In the genomic region with DNA sequence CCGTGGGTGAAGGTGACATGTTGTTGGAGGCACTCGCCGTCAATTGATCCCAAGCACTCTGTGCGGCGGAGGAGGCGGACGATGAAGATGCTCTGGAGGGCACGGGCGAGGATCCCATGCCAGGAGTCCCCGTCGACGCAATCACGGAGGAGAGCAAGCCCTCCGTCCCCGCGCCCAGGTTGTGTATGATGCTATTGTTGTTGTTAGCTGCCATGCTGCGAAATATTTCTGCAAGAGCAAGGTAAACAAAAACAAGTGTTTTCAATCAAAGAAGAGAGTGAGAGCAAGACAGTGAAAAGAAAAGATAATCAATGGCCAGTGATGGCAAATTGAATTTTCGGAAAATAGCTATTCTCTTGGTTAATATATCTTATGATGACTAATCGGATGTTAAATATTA, we compare ENCODE assay signal across 5 fruit fly cellular contexts.
A peak's percentile ranks its signal among the peaks of the same experiment; 100 is the strongest.
TF ChIP-seq lines count a peak whose summit lies in the region.

No protein-coding gene starts in this region.

- TF ChIP-seq CTCF in whole organism, embryonic (GFP tag; optimal IDR thresholded peaks at IDR 0.05; lab: Kevin White, UChicago), result no peak

TF ChIP-seq in whole organism, 6 proteins besides CTCF, POLR2A, EP300 and RAD21:
- peak; percentile 16 for TF ChIP-seq Dll (optimal IDR thresholded peaks at IDR 0.05; lab: Kevin White, UChicago)
- TF ChIP-seq pan (optimal IDR thresholded peaks at IDR 0.05; lab: Kevin White, UChicago), result no peak

TF ChIP-seq in whole organism, embryonic, 481 proteins besides CTCF, POLR2A, EP300 and RAD21:
- TF ChIP-seq CkIIα-i1 (GFP tag; IDR thresholded peaks at IDR 0.05; lab: Robert Waterston, UW) (no peak), crol (GFP tag; IDR thresholded peaks at IDR 0.05; lab: Robert Waterston, UW) (peak; percentile 38; the same call in 1 of the 2 replicates), CG34224 (GFP tag; IDR thresholded peaks at IDR 0.05; lab: Robert Waterston, UW; ENCODE audit: partially characterized antibody) (peak; percentile 17; the same call in 1 of the 3 replicates), CG14441 (GFP tag; IDR thresholded peaks at IDR 0.05; lab: Robert Waterston, UW) (no peak), so (GFP tag; IDR thresholded peaks at IDR 0.05; lab: Robert Waterston, UW) (no peak), CG4360 (GFP tag; IDR thresholded peaks at IDR 0.05; lab: Robert Waterston, UW) (peak; percentile 59), wdn (GFP tag; IDR thresholded peaks at IDR 0.05; lab: Robert Waterston, UW) (0 out of 2 replicates have a peak, but pooled peaks have one; percentile 19), schlank (tag; optimal IDR thresholded peaks at IDR 0.05; lab: Kevin White, UChicago) (no peak), Trl (optimal IDR thresholded peaks at IDR 0.05; lab: Kevin White, UChicago) (peak in 1 of 2 experiments; percentile 32), Trl (GFP tag; optimal IDR thresholded peaks at IDR 0.05; lab: Kevin White, UChicago) (no peak), HLH4C (GFP tag; IDR thresholded peaks at IDR 0.05; lab: Robert Waterston, UW; ENCODE audit: partially characterized antibody) (no peak), onecut (GFP tag; IDR thresholded peaks at IDR 0.05; lab: Robert Waterston, UW) (peak; percentile 38), CG15479 (GFP tag; optimal IDR thresholded peaks at IDR 0.05; lab: Kevin White, UChicago) (peak; percentile 66)

TF ChIP-seq in whole organism, prepupa, 60 proteins besides CTCF, POLR2A, EP300 and RAD21:
- TF ChIP-seq spab (GFP tag; optimal IDR thresholded peaks at IDR 0.05; lab: Kevin White, UChicago) (no peak), fkh (GFP tag; optimal IDR thresholded peaks at IDR 0.05; lab: Kevin White, UChicago) (peak; percentile 10), CG15336 (GFP tag; IDR thresholded peaks at IDR 0.05; lab: Robert Waterston, UW) (peak; percentile 6; the same call in 1 of the 2 replicates), CG1621 (tag; optimal IDR thresholded peaks at IDR 0.05; lab: Kevin White, UChicago) (peak; percentile 34), CG10631 (GFP tag; optimal IDR thresholded peaks at IDR 0.05; lab: Kevin White, UChicago) (no peak)
TF ChIP-seq in whole organism, prepupa: peak in this region for 3.

TF ChIP-seq in whole organism, pupa, 21 proteins besides CTCF, POLR2A, EP300 and RAD21:
- no peak for TF ChIP-seq CG8301 (tag; optimal IDR thresholded peaks at IDR 0.05; lab: Kevin White, UChicago)
- TF ChIP-seq Ets98B (GFP tag; IDR thresholded peaks at IDR 0.05; lab: Robert Waterston, UW), result 0 out of 2 replicates have a peak, but pooled peaks have one; percentile 8

TF ChIP-seq in whole organism, wandering third instar larva, 38 proteins besides CTCF, POLR2A, EP300 and RAD21:
- TF ChIP-seq Rel (GFP tag; optimal IDR thresholded peaks at IDR 0.05; lab: Kevin White, UChicago) (no peak), Rel (tag; optimal IDR thresholded peaks at IDR 0.05; lab: Kevin White, UChicago) (peak; percentile 75), N (GFP tag; optimal IDR thresholded peaks at IDR 0.05; lab: Kevin White, UChicago) (no peak)
